Worm (Caenorhabditis elegans) whole organism, L3 larva: Measurements from ENCODE around the gene ace-3.

Experiments
- egl-27 ChIP-seq: sonication (generic microtip); optimal IDR thresholded peaks from 4 replicates; lab custom pipeline; 2017; ENCODE audit warnings: missing biosample characterization, missing genetic modification reagents, missing genetic modification characterization
- lin-39 ChIP-seq: fragments of 150-350 bp; optimal IDR thresholded peaks from 2 replicates; lab custom pipeline; 2018; ENCODE audit warnings: missing biosample characterization, missing genetic modification reagents, missing genetic modification characterization
- nhr-76 ChIP-seq: fragments of 150-350 bp; sonication (generic microtip); optimal IDR thresholded peaks from 5 replicates; lab custom pipeline; 2014; ENCODE audit warnings: missing biosample characterization, missing genetic modification characterization
- zag-1 ChIP-seq: fragments of 150-350 bp; optimal IDR thresholded peaks from 2 replicates; lab custom pipeline; 2014; ENCODE audit warnings: missing biosample characterization, missing genetic modification characterization

DNA sequence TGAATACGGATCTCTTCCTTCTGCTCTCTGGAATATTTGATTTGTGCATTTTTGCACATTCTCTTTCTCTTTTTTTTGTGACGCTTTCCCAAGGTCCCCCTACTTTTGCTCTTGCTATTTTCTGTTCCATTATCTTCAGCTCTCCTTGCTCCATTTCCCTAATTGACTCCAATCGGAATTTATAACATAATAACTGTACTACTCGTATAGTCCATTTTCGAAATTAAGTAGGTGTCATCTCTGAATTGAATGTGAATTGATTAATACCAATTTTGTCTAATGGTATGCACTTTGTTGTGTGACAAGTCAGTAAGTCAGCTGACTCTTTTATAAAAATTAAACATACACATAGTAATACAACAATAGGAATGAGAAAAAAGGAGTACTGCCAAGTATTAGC is 9.5 kb upstream of the ace-3 start:
- TF ChIP-seq nhr-76 (tag; lab: Kevin White, UChicago) (no peak), egl-27 (tag; lab: Kevin White, UChicago) (no peak), zag-1 (no peak), lin-39 (tag; lab: Kevin White, UChicago) (no peak)
